Fruit fly (Drosophila melanogaster) whole organism, embryonic: ENCODE data around the gene Uck.

Source experiments
- Ada2b ChIP-seq: fragments of 200-800 bp; sonication (Bioruptor generic); IDR thresholded peaks from 2 replicates; pipeline ENCODE4 v1.3.6; 2022; ENCODE audit warnings: missing biosample characterization, missing genetic modification characterization
- CG10959 ChIP-seq: fragments of 200-800 bp; sonication (Bioruptor generic); IDR thresholded peaks from 2 replicates; pipeline ENCODE4 v1.3.6; 2022; ENCODE audit warnings: missing biosample characterization, missing genetic modification characterization
- CG11456 ChIP-seq: fragments of 200-800 bp; sonication (Bioruptor generic); IDR thresholded peaks from 3 replicates; pipeline ENCODE4 v1.3.6; 2022; ENCODE audit warnings: missing biosample characterization, missing genetic modification characterization
- CG13624 ChIP-seq: fragments of 200-800 bp; sonication (Bioruptor generic); optimal IDR thresholded peaks from 2 replicates; lab custom pipeline; 2016; ENCODE audit warnings: missing biosample characterization, missing genetic modification characterization
- CG14441 ChIP-seq: fragments of 200-800 bp; sonication (Bioruptor generic); IDR thresholded peaks from 2 replicates; pipeline ENCODE4 v1.3.6; 2022; ENCODE audit warnings: missing biosample characterization, missing genetic modification characterization
- CG15011 ChIP-seq: fragments of 200-800 bp; sonication (Bioruptor generic); optimal IDR thresholded peaks from 3 replicates; lab custom pipeline; 2018; ENCODE audit warnings: missing biosample characterization, mild to moderate bottlenecking, missing genetic modification characterization
- CG15514 ChIP-seq: fragments of 200-800 bp; sonication (Bioruptor generic); optimal IDR thresholded peaks from 3 replicates; lab custom pipeline; 2017; ENCODE audit warnings: missing biosample characterization, missing genetic modification characterization, mild to moderate bottlenecking, moderate library complexity, missing genetic modification reagents
- CG16779 ChIP-seq: fragments of 200-800 bp; sonication (Bioruptor generic); IDR thresholded peaks from 2 replicates; pipeline ENCODE4 v1.3.6; 2022; ENCODE audit warnings: missing biosample characterization, missing genetic modification characterization
- CG17802 ChIP-seq: fragments of 200-800 bp; sonication (Bioruptor generic); optimal IDR thresholded peaks from 2 replicates; lab custom pipeline; 2018; ENCODE audit warnings: missing biosample characterization, mild to moderate bottlenecking, missing genetic modification characterization, moderate library complexity
- CG17912 ChIP-seq: fragments of 200-800 bp; sonication (Bioruptor generic); optimal IDR thresholded peaks from 2 replicates; lab custom pipeline; 2018; ENCODE audit warnings: missing biosample characterization, mild to moderate bottlenecking, missing genetic modification characterization
- CG18262 ChIP-seq: fragments of 200-800 bp; optimal IDR thresholded peaks from 3 replicates; lab custom pipeline; 2019; ENCODE audit warnings: missing biosample characterization, mild to moderate bottlenecking, missing genetic modification characterization, moderate library complexity
- CG2129 ChIP-seq: fragments of 200-800 bp; sonication (Bioruptor generic); IDR thresholded peaks from 2 replicates; pipeline ENCODE4 v1.3.6; 2022; ENCODE audit warnings: missing biosample characterization, missing genetic modification characterization; ENCODE audit not compliant: partially characterized antibody
- CG3281 ChIP-seq: fragments of 200-800 bp; sonication (Bioruptor generic); optimal IDR thresholded peaks from 3 replicates; lab custom pipeline; 2017; ENCODE audit warnings: missing biosample characterization, mild to moderate bottlenecking, missing genetic modification characterization
- CG34224 ChIP-seq: fragments of 200-800 bp; sonication (Bioruptor generic); IDR thresholded peaks from 3 replicates; pipeline ENCODE4 v1.3.6; 2022; ENCODE audit warnings: missing biosample characterization, missing genetic modification characterization; ENCODE audit not compliant: partially characterized antibody
- CG34422 ChIP-seq: fragments of 200-800 bp; sonication (Bioruptor generic); IDR thresholded peaks from 3 replicates; pipeline ENCODE4 v1.3.6; 2022; ENCODE audit warnings: missing biosample characterization, missing genetic modification characterization
- CG3838 ChIP-seq: fragments of 200-800 bp; sonication (Bioruptor generic); optimal IDR thresholded peaks from 3 replicates; lab custom pipeline; 2016; ENCODE audit warnings: missing biosample characterization, missing genetic modification characterization
- CG6254 ChIP-seq: fragments of 200-800 bp; sonication (Bioruptor generic); optimal IDR thresholded peaks from 3 replicates; lab custom pipeline; 2017; ENCODE audit warnings: mild to moderate bottlenecking, missing biosample characterization, missing genetic modification reagents, missing genetic modification characterization
- CG6813 ChIP-seq: fragments of 200-800 bp; sonication (Bioruptor generic); optimal IDR thresholded peaks from 2 replicates; lab custom pipeline; 2017; ENCODE audit warnings: missing biosample characterization, missing genetic modification characterization, mild to moderate bottlenecking, moderate library complexity, missing genetic modification reagents
- CG7745 ChIP-seq: fragments of 200-800 bp; sonication (Bioruptor generic); optimal IDR thresholded peaks from 2 replicates; lab custom pipeline; 2018; ENCODE audit warnings: missing biosample characterization, mild to moderate bottlenecking, missing genetic modification characterization, moderate library complexity
- CG7786 ChIP-seq: fragments of 200-800 bp; sonication (Bioruptor generic); optimal IDR thresholded peaks from 2 replicates; lab custom pipeline; 2016; ENCODE audit warnings: missing biosample characterization, missing genetic modification characterization
- CG7987 ChIP-seq: fragments of 200-800 bp; sonication (Bioruptor generic); optimal IDR thresholded peaks from 2 replicates; lab custom pipeline; 2018; ENCODE audit warnings: missing biosample characterization, mild to moderate bottlenecking, missing genetic modification characterization, moderate library complexity
- CG8944 ChIP-seq: fragments of 200-800 bp; sonication (Bioruptor generic); optimal IDR thresholded peaks from 3 replicates; lab custom pipeline; 2016; ENCODE audit warnings: missing biosample characterization, missing genetic modification characterization
- Dip3 ChIP-seq: fragments of 200-800 bp; sonication (Bioruptor generic); optimal IDR thresholded peaks from 3 replicates; lab custom pipeline; 2016; ENCODE audit warnings: missing biosample characterization, missing genetic modification characterization
- Dp ChIP-seq: fragments of 200-800 bp; sonication (Bioruptor generic); optimal IDR thresholded peaks from 2 replicates; lab custom pipeline; 2018; ENCODE audit warnings: missing biosample characterization, mild to moderate bottlenecking, missing genetic modification characterization, moderate library complexity
- Drgx ChIP-seq: fragments of 200-800 bp; sonication (Bioruptor generic); IDR thresholded peaks from 2 replicates; pipeline ENCODE4 v1.3.6; 2022; ENCODE audit warnings: missing biosample characterization, missing genetic modification characterization
- E2f1 ChIP-seq: fragments of 200-800 bp; sonication (Bioruptor generic); IDR thresholded peaks from 2 replicates; pipeline ENCODE4 v1.3.6; 2022; ENCODE audit warnings: missing biosample characterization, missing genetic modification characterization
- H15 ChIP-seq: fragments of 200-800 bp; sonication (Bioruptor generic); IDR thresholded peaks from 3 replicates; pipeline ENCODE4 v1.3.6; 2022; ENCODE audit warnings: missing biosample characterization, missing genetic modification characterization
- H2.0 ChIP-seq: fragments of 200-800 bp; sonication (Bioruptor generic); IDR thresholded peaks from 2 replicates; pipeline ENCODE4 v1.3.6; 2022; ENCODE audit warnings: missing biosample characterization, missing genetic modification characterization
- Hr3 ChIP-seq: fragments of 200-800 bp; sonication (Bioruptor generic); optimal IDR thresholded peaks from 3 replicates; lab custom pipeline; 2016; ENCODE audit warnings: missing biosample characterization, missing genetic modification characterization
- Mad ChIP-seq: fragments of 200-800 bp; sonication (Bioruptor generic); optimal IDR thresholded peaks from 2 replicates; lab custom pipeline; 2016; ENCODE audit warnings: missing biosample characterization, missing genetic modification characterization
- Max ChIP-seq: fragments of 200-800 bp; sonication (Bioruptor generic); optimal IDR thresholded peaks from 2 replicates; lab custom pipeline; 2016; ENCODE audit warnings: missing biosample characterization, mild to moderate bottlenecking, missing genetic modification characterization
- Myb ChIP-seq: fragments of 200-800 bp; sonication (Bioruptor generic); optimal IDR thresholded peaks from 2 replicates; lab custom pipeline; 2016; ENCODE audit warnings: missing biosample characterization, missing genetic modification characterization
- Opbp ChIP-seq: fragments of 200-800 bp; sonication (Bioruptor generic); IDR thresholded peaks from 3 replicates; pipeline ENCODE4 v1.3.6; 2022; ENCODE audit warnings: missing biosample characterization, missing genetic modification characterization; ENCODE audit not compliant: partially characterized antibody
- Sry-δ ChIP-seq: fragments of 200-800 bp; sonication (Bioruptor generic); optimal IDR thresholded peaks from 2 replicates; lab custom pipeline; 2016; ENCODE audit warnings: missing biosample characterization, missing genetic modification characterization
- bowl ChIP-seq: fragments of 200-800 bp; sonication (Bioruptor generic); IDR thresholded peaks from 2 replicates; pipeline ENCODE4 v1.3.6; 2022; ENCODE audit warnings: missing biosample characterization, missing genetic modification characterization
- crol ChIP-seq: fragments of 200-800 bp; sonication (Bioruptor generic); IDR thresholded peaks from 2 replicates; pipeline ENCODE4 v1.3.6; 2022; ENCODE audit warnings: missing biosample characterization, missing genetic modification characterization
- dan ChIP-seq: fragments of 200-800 bp; sonication (Bioruptor generic); IDR thresholded peaks from 2 replicates; pipeline ENCODE4 v1.3.6; 2022; ENCODE audit warnings: missing biosample characterization, missing genetic modification characterization
- dysf ChIP-seq: fragments of 200-800 bp; sonication (Bioruptor generic); IDR thresholded peaks from 3 replicates; pipeline ENCODE4 v1.3.6; 2022; ENCODE audit warnings: missing biosample characterization, missing genetic modification characterization
- en ChIP-seq: fragments of 200-800 bp; sonication (Bioruptor generic); optimal IDR thresholded peaks from 2 replicates; lab custom pipeline; 2016; ENCODE audit warnings: missing biosample characterization, missing genetic modification characterization
- esg ChIP-seq: fragments of 200-800 bp; sonication (Bioruptor generic); conservative IDR thresholded peaks from 2 replicates; pipeline ENCODE4 v1.3.6; 2022; ENCODE audit warnings: missing biosample characterization, missing genetic modification characterization
- knrl ChIP-seq: fragments of 200-800 bp; sonication (Bioruptor generic); IDR thresholded peaks from 3 replicates; pipeline ENCODE4 v1.3.6; 2022; ENCODE audit warnings: missing biosample characterization, missing genetic modification characterization; ENCODE audit not compliant: partially characterized antibody
- lmd ChIP-seq: fragments of 200-800 bp; sonication (Bioruptor generic); IDR thresholded peaks from 2 replicates; pipeline ENCODE4 v1.3.6; 2022; ENCODE audit warnings: missing biosample characterization, missing genetic modification characterization
- nom ChIP-seq: fragments of 200-800 bp; sonication (Bioruptor generic); optimal IDR thresholded peaks from 2 replicates; lab custom pipeline; 2017; ENCODE audit warnings: missing biosample characterization, missing genetic modification characterization, mild to moderate bottlenecking, moderate library complexity, missing genetic modification reagents
- pan ChIP-seq, 4 experiments: fragments of >200 bp in 3 of 4; fragments of 200-800 bp in 1 of 4; sonication (Bioruptor generic) in 1 of 4; optimal IDR thresholded peaks in 3 of 4; IDR thresholded peaks in 1 of 4; 2 replicates each; pipeline versions ENCODE4 v1.3.6 to Lab custom; 2017 to 2022; ENCODE audit warnings: missing biosample characterization in 2 of 4, missing genetic modification characterization in 2 of 4, mixed read lengths in 1 of 4
- run ChIP-seq: fragments of 200-800 bp; sonication (Bioruptor generic); optimal IDR thresholded peaks from 3 replicates; lab custom pipeline; 2018; ENCODE audit warnings: missing biosample characterization, mild to moderate bottlenecking, missing genetic modification characterization
- sens ChIP-seq: fragments of 200-800 bp; sonication (Bioruptor generic); peaks from one replicate; lab custom pipeline; 2016; ENCODE audit warnings: missing biosample characterization, missing genetic modification characterization
- sna ChIP-seq: fragments of 200-800 bp; sonication (Bioruptor generic); IDR thresholded peaks from 2 replicates; pipeline ENCODE4 v1.3.6; 2022; ENCODE audit warnings: missing biosample characterization, missing genetic modification characterization; ENCODE audit not compliant: partially characterized antibody
- tio ChIP-seq: fragments of 200-800 bp; sonication (Bioruptor generic); optimal IDR thresholded peaks from 2 replicates; lab custom pipeline; 2017; ENCODE audit warnings: missing biosample characterization, missing genetic modification characterization, inconsistent platforms
- tx ChIP-seq: fragments of 200-800 bp; sonication (Bioruptor generic); optimal IDR thresholded peaks from 2 replicates; lab custom pipeline; 2016; ENCODE audit warnings: missing biosample characterization, missing genetic modification characterization

Gene Uck

DNA sequence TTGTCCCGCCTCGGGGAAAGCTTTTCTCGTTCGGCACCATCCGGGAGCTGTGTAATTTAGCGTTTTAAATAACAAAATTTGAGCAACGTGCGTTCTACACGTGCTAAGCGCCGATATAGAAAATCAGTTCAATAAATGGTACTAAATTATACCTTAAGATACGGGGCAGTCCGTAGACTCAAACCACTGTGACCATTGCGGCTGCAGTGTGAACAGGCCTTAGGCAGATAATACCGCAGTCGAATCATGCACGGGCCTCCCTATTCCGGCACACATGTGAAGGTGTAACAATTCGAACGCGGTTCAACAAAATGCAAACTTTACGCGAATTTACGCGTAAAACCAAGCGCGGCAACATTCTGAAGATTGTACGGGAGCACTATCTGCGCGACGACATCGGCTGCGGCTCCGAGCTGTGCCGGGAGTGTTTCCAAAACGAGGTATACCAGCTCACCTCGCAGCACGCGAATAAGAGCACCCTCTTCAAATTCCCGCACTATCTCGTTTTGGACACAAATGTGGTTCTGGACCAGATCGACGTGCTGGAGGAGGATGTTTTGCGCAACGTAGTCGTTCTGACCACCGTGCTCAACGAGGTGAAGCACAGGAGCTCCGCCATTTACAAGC is 43.3 kb downstream of the Uck start, which contains the start of the genes Rrp5 and Dis3 (continued):
- TF ChIP-seq CG34224 (GFP tag; lab: Robert Waterston, UW) = no peak; the same call in 2 of the 3 replicates
- peak; percentile 74; the same call in 2 of the 3 replicates for TF ChIP-seq CG11456 (GFP tag; lab: Robert Waterston, UW)
- TF ChIP-seq Myb (GFP tag; lab: Kevin White, UChicago) = peak; percentile 73
- no peak for TF ChIP-seq crol (GFP tag; lab: Robert Waterston, UW)
- TF ChIP-seq tio (GFP tag; lab: Kevin White, UChicago) = no peak
- peak; percentile 54; the same call in 1 of the 2 replicates for TF ChIP-seq CG16779
- TF ChIP-seq CG6813 (GFP tag; lab: Kevin White, UChicago) = no peak
- TF ChIP-seq CG7745 (tag; lab: Kevin White, UChicago) = no peak
- TF ChIP-seq CG2129 = no peak
- no peak for TF ChIP-seq run (tag; lab: Kevin White, UChicago)
- 0 out of 2 replicates have a peak, but pooled peaks have one; percentile 30 for TF ChIP-seq sna
- TF ChIP-seq Sry-δ (GFP tag; lab: Kevin White, UChicago) = peak; percentile 65
- no peak for TF ChIP-seq CG18262 (tag; lab: Kevin White, UChicago)
- no peak for TF ChIP-seq dan
- TF ChIP-seq Mad = peak; percentile 36
- peak; percentile 95 for TF ChIP-seq Max (GFP tag; lab: Kevin White, UChicago)
- peak; percentile 98 for TF ChIP-seq CG6254 (GFP tag; lab: Kevin White, UChicago)
- peak; percentile 45 for TF ChIP-seq Dip3
- peak; percentile 43 for TF ChIP-seq CG7786
- no peak for TF ChIP-seq Drgx (GFP tag; lab: Robert Waterston, UW)
- peak; percentile 45; the same call in 1 of the 2 replicates for TF ChIP-seq H2.0
- peak; percentile 22 for TF ChIP-seq CG8944 (GFP tag; lab: Kevin White, UChicago)
- TF ChIP-seq lmd = peak; percentile 56
- no peak for TF ChIP-seq pan (optimal IDR thresholded peaks at IDR 0.05; lab: Kevin White, UChicago)
- peak in 1 of 2 experiments; percentile 18 for TF ChIP-seq pan (GFP tag; optimal IDR thresholded peaks at IDR 0.05 in 1 of 2, IDR thresholded peaks at IDR 0.05 in 1 of 2)
- 0 out of 3 replicates have a peak, but pooled peaks have one; percentile 35 for TF ChIP-seq H15 (GFP tag; lab: Robert Waterston, UW)
- 0 out of 2 replicates have a peak, but pooled peaks have one; percentile 22 for TF ChIP-seq E2f1 (GFP tag; lab: Robert Waterston, UW)
- peak; percentile 64; the same call in 2 of the 3 replicates for TF ChIP-seq knrl (GFP tag; lab: Robert Waterston, UW)
- peak; percentile 26 for TF ChIP-seq CG7987
- no peak for TF ChIP-seq en (GFP tag; lab: Kevin White, UChicago)
- no peak for TF ChIP-seq esg (GFP tag; lab: Robert Waterston, UW)
- peak; percentile 30; the same call in 1 of the 2 replicates for TF ChIP-seq CG14441 (GFP tag; lab: Robert Waterston, UW)
- peak; percentile 85 for TF ChIP-seq CG15514 (GFP tag; lab: Kevin White, UChicago)
- TF ChIP-seq dysf (GFP tag; lab: Robert Waterston, UW) = peak; percentile 47; the same call in 2 of the 3 replicates
- TF ChIP-seq Hr3 (GFP tag; lab: Kevin White, UChicago) = peak; percentile 15
- TF ChIP-seq bowl = no peak
- peak; percentile 13 for TF ChIP-seq CG17912 (GFP tag; lab: Kevin White, UChicago)
- TF ChIP-seq tx = peak; percentile 17
- peak; percentile 53 for TF ChIP-seq CG13624 (GFP tag; lab: Kevin White, UChicago)
- no peak for TF ChIP-seq nom
- peak; percentile 93 for TF ChIP-seq sens
- TF ChIP-seq CG3838 (GFP tag; lab: Kevin White, UChicago) = no peak
- no peak for TF ChIP-seq CG3281 (GFP tag; lab: Kevin White, UChicago)
- TF ChIP-seq CG10959 (GFP tag; lab: Robert Waterston, UW) = peak; percentile 18; the same call in 1 of the 2 replicates
- TF ChIP-seq CG34422 = peak; percentile 89
- TF ChIP-seq Ada2b (GFP tag; lab: Robert Waterston, UW) = peak; percentile 32; the same call in 1 of the 2 replicates
- TF ChIP-seq CG15011 (GFP tag; lab: Kevin White, UChicago) = no peak
- TF ChIP-seq Opbp (GFP tag; lab: Robert Waterston, UW) = peak; percentile 76
- TF ChIP-seq Dp (GFP tag; lab: Kevin White, UChicago) = peak; percentile 64
- peak; percentile 100 for TF ChIP-seq CG17802
